Worm (Caenorhabditis elegans) whole organism, L4/young adult: ENCODE measurements around the gene Y14H12A.2.

Experiments used
- W03F9.2 ChIP-seq: fragments of 150-350 bp; optimal IDR thresholded peaks from 2 replicates; lab custom pipeline; 2014; ENCODE audit warnings: missing biosample characterization, missing genetic modification characterization
- him-1 ChIP-seq: sonication (generic microtip); optimal IDR thresholded peaks from 2 replicates; lab custom pipeline; 2016; ENCODE audit warnings: missing genotype, missing genetic modification reagents, missing genetic modification characterization, missing compliant biosample characterization

DNA sequence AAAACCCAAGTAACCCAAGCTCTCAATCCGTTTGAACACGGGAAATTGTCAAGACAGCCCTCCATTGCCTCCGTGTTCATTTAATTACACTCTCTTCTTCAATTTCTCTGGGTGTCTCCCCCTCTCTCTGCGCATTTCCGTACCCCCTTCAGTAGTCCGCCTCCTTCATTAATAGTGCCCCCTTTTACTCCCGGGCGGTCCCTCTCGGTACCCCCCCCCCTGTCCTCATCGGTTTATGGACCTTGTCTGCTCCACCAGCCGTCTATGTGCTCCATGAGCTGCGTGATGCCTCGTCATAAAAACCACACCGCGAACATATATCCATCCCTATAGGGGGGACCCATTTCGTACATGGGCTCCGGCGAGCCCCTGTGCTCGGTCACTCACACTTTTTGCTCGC is 10.1 kb upstream of the Y14H12A.2 start:
- TF ChIP-seq W03F9.2 (tag; lab: Kevin White, UChicago) = no peak
- TF ChIP-seq him-1 (tag; lab: Kevin White, UChicago) = no peak
